Fruit fly (Drosophila melanogaster): ENCODE measurements around the gene Rok.

DNA sequence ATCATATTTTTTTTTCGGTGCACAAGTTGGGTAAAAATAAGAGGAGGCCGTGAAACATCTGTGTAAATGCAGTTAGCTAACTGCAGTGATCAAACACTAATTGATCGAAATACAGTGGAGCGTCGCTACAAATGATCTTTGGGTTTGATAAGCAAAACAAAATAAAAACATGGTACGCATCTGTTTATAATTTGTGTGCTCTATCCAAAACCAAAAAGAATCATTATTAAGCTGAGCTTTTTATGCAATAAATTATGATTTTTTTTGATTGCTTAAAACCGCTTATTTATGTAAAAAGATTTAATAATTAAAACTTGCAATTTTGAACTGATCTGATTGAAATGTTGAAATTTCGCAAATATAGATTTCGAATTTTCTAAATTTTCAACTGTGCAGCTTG is 33.0 kb upstream of the Rok start:
- TF ChIP-seq CTCF (optimal IDR thresholded peaks at IDR 0.05) (no peak), CG8478 (optimal IDR thresholded peaks at IDR 0.05) (no peak)

Data from S2 (cell line).